Worm (Caenorhabditis elegans): ENCODE measurements around the gene fbxc-52.

DNA sequence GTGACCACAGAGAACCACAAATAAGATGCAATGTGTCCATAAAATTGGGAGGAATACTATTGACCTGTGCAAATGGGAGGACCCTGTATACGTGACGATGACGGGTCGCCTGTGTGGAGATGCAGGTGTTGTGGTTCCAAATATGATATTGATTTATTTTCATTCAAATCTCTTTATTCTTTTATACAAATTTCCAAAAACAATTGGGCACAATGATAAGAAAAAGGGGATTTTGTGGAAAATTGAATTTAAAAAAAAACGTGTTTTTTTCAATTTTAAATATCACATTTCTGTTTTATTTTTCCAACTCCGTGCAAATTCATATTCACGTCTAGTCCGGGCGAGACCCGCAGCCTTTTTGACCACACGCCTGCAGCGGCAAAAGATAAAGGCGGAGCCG, 41.9 kb upstream of the fbxc-52 start, which contains the start of gene F19B10.2:
- no peak for TF ChIP-seq ztf-18 (tag; optimal IDR thresholded peaks at IDR 0.05)
- TF ChIP-seq snpc-4 (GFP tag; optimal IDR thresholded peaks at IDR 0.05): no peak
- TF ChIP-seq snpc-4 (tag; optimal IDR thresholded peaks at IDR 0.05): no peak
- TF ChIP-seq aptf-3 (GFP tag; IDR thresholded peaks at IDR 0.05): no peak
- TF ChIP-seq F33H1.4 (GFP tag; IDR thresholded peaks at IDR 0.05): no peak
- TF ChIP-seq ets-4 (GFP tag; optimal IDR thresholded peaks at IDR 0.05): no peak
- no peak for TF ChIP-seq F23B12.7 (tag; optimal IDR thresholded peaks at IDR 0.05; ENCODE audit: insufficient read depth)

Measured in whole organism, young adult.